Fruit fly (Drosophila melanogaster): ENCODE results near the gene Pep.

- no peak for TF ChIP-seq psq (optimal IDR thresholded peaks at IDR 0.05)
- TF ChIP-seq usp (GFP tag; optimal IDR thresholded peaks at IDR 0.05) = no peak
- no peak for TF ChIP-seq pan (optimal IDR thresholded peaks at IDR 0.05)
- peak; percentile 25 for TF ChIP-seq CG8478 (optimal IDR thresholded peaks at IDR 0.05)
- TF ChIP-seq Dll (optimal IDR thresholded peaks at IDR 0.05) = no peak
Measured at dm6 chr3L:17606629-17607287, 38.1 kb downstream of the Pep start.
